Worm (Caenorhabditis elegans) whole organism, L4 larva: ENCODE results near the gene pyk-2.

Source experiments
- F10B5.3 ChIP-seq: sonication (generic microtip); optimal IDR thresholded peaks from 2 replicates; lab custom pipeline; 2016; ENCODE audit warnings: mild to moderate bottlenecking, missing genetic modification characterization, missing compliant biosample characterization
- F37D6.2 ChIP-seq: sonication (generic microtip); optimal IDR thresholded peaks from 2 replicates; lab custom pipeline; 2016; ENCODE audit warnings: mild to moderate bottlenecking, missing genetic modification characterization, missing compliant biosample characterization
- F44E2.7 ChIP-seq: fragments of 200-800 bp; sonication (Bioruptor generic); IDR thresholded peaks from 2 replicates; pipeline ENCODE4 v2.1.2; 2022; ENCODE audit warnings: missing genetic modification characterization, missing compliant biosample characterization
- T20F7.1 ChIP-seq: fragments of 200-800 bp; sonication (Bioruptor generic); optimal IDR thresholded peaks from 2 replicates; lab custom pipeline; 2018; ENCODE audit warnings: mild to moderate bottlenecking, missing genetic modification characterization, missing compliant biosample characterization
- T26A8.4 ChIP-seq: fragments of 200-800 bp; sonication (Bioruptor generic); IDR thresholded peaks from 2 replicates; pipeline ENCODE4 v1.3.6; 2022; ENCODE audit warnings: missing genetic modification characterization, missing compliant biosample characterization
- Y105C5A.15 ChIP-seq: fragments of 200-800 bp; sonication (Bioruptor generic); IDR thresholded peaks from 2 replicates; pipeline ENCODE4 v1.3.6; 2022; ENCODE audit warnings: missing genetic modification characterization, missing compliant biosample characterization
- aha-1 ChIP-seq: fragments of 150-350 bp; peaks from one replicate; lab custom pipeline; 2014; ENCODE audit warnings: missing biosample characterization, missing genetic modification characterization
- ama-1 ChIP-seq: fragments of 150-350 bp; optimal IDR thresholded peaks from 2 replicates; lab custom pipeline; 2014; ENCODE audit warnings: inconsistent platforms, mixed read lengths
- ceh-20 ChIP-seq: fragments of 200-800 bp; sonication (Bioruptor generic); IDR thresholded peaks from 2 replicates; pipeline ENCODE4 v1.3.6; 2022; ENCODE audit warnings: missing genetic modification reagents, missing genetic modification characterization, missing compliant biosample characterization
- ctbp-1 ChIP-seq: fragments of 200-800 bp; sonication (Bioruptor generic); IDR thresholded peaks from 2 replicates; pipeline ENCODE4 v1.3.6; 2022; ENCODE audit warnings: missing genetic modification reagents, missing genetic modification characterization, missing compliant biosample characterization
- daf-16 ChIP-seq, 3 experiments: sonication (generic microtip); optimal IDR thresholded peaks; 2 replicates each; lab custom pipeline; 2016 to 2017; ENCODE audit warnings: missing genetic modification characterization in 3 of 3, missing genetic modification reagents in 3 of 3, mild to moderate bottlenecking in 2 of 3, missing compliant biosample characterization in 2 of 3, missing biosample characterization in 1 of 3, moderate library complexity in 1 of 3
- daf-19 ChIP-seq: fragments of 200-800 bp; sonication (Bioruptor generic); conservative IDR thresholded peaks from 2 replicates; pipeline ENCODE4 v1.3.6; 2022; ENCODE audit warnings: missing genetic modification characterization, missing compliant biosample characterization
- dmd-6 ChIP-seq: fragments of 200-800 bp; sonication (Bioruptor generic); IDR thresholded peaks from 2 replicates; pipeline ENCODE4 v1.3.6; 2022; ENCODE audit warnings: missing genetic modification reagents, missing genetic modification characterization, missing compliant biosample characterization
- dpl-1 ChIP-seq: fragments of 150-350 bp; optimal IDR thresholded peaks from 2 replicates; lab custom pipeline; 2014; ENCODE audit warnings: missing biosample characterization, missing genetic modification reagents, missing genetic modification characterization
- dve-1 ChIP-seq: sonication (generic microtip); optimal IDR thresholded peaks from 2 replicates; lab custom pipeline; 2017; ENCODE audit warnings: antibody characterized with exemption, mild to moderate bottlenecking, missing genetic modification characterization, missing compliant biosample characterization; ENCODE audit not compliant: insufficient read depth
- egl-43 ChIP-seq: fragments of 200-800 bp; sonication (Bioruptor generic); IDR thresholded peaks from 2 replicates; pipeline ENCODE4 v1.3.6; 2022; ENCODE audit warnings: missing genetic modification reagents, missing genetic modification characterization, missing compliant biosample characterization
- fkh-10 ChIP-seq: fragments of 150-350 bp; optimal IDR thresholded peaks from 2 replicates; lab custom pipeline; 2014; ENCODE audit warnings: missing biosample characterization, missing genetic modification reagents, missing genetic modification characterization
- hif-1 ChIP-seq, 2 experiments: sonication (generic microtip); optimal IDR thresholded peaks; 2 replicates each; lab custom pipeline; 2016 to 2017; ENCODE audit warnings: missing compliant biosample characterization in 2 of 2, missing genetic modification characterization in 2 of 2, missing genetic modification reagents in 2 of 2, missing genotype in 2 of 2, mild to moderate bottlenecking in 1 of 2
- hlh-30 ChIP-seq: sonication (generic microtip); optimal IDR thresholded peaks from 2 replicates; lab custom pipeline; 2017; ENCODE audit warnings: antibody characterized with exemption, mild to moderate bottlenecking, missing genetic modification characterization, missing compliant biosample characterization; ENCODE audit not compliant: insufficient read depth
- lin-1 ChIP-seq: fragments of 200-800 bp; sonication (Bioruptor generic); IDR thresholded peaks from 2 replicates; pipeline ENCODE4 v1.3.6; 2022; ENCODE audit warnings: missing genetic modification reagents, missing genetic modification characterization, missing compliant biosample characterization
- lin-13 ChIP-seq: fragments of 150-350 bp; optimal IDR thresholded peaks from 2 replicates; lab custom pipeline; 2014; ENCODE audit warnings: missing biosample characterization, missing genetic modification reagents, missing genetic modification characterization
- lin-29 ChIP-seq: fragments of 200-800 bp; sonication (Bioruptor generic); IDR thresholded peaks from 2 replicates; pipeline ENCODE4 v1.3.6; 2022; ENCODE audit warnings: missing genetic modification reagents, missing genetic modification characterization, missing compliant biosample characterization
- lin-38 ChIP-seq: fragments of 200-800 bp; sonication (Bioruptor generic); IDR thresholded peaks from 2 replicates; pipeline ENCODE4 v1.3.6; 2022; ENCODE audit warnings: missing genetic modification reagents, missing genetic modification characterization, missing compliant biosample characterization
- lsy-2 ChIP-seq, 2 experiments: fragments of 150-350 bp in 1 of 2; sonication (generic microtip) in 1 of 2; optimal IDR thresholded peaks; 2 replicates each; lab custom pipeline; 2014 to 2017; ENCODE audit warnings: missing biosample characterization in 2 of 2, missing genetic modification characterization in 2 of 2
- madf-9 ChIP-seq: fragments of 200-800 bp; sonication (Bioruptor generic); conservative IDR thresholded peaks from 2 replicates; pipeline ENCODE4 v1.3.6; 2022; ENCODE audit warnings: missing genetic modification reagents, missing genetic modification characterization, missing compliant biosample characterization
- mdl-1 ChIP-seq, 2 experiments: fragments of 150-350 bp in 1 of 2; sonication (generic microtip) in 1 of 2; optimal IDR thresholded peaks; 2 replicates each; lab custom pipeline; 2014 to 2017; ENCODE audit warnings: missing biosample characterization in 2 of 2, missing genetic modification characterization in 2 of 2
- mdt-29 ChIP-seq: fragments of 200-800 bp; sonication (Bioruptor generic); IDR thresholded peaks from 2 replicates; pipeline ENCODE4 v1.3.6; 2022; ENCODE audit warnings: missing genetic modification reagents, missing genetic modification characterization, missing compliant biosample characterization
- mxl-3 ChIP-seq: fragments of 200-800 bp; sonication (Bioruptor generic); optimal IDR thresholded peaks from 2 replicates; lab custom pipeline; 2018; ENCODE audit warnings: mild to moderate bottlenecking, missing genetic modification characterization, missing compliant biosample characterization
- nhr-11 ChIP-seq: fragments of 150-350 bp; optimal IDR thresholded peaks from 2 replicates; lab custom pipeline; 2014; ENCODE audit warnings: missing biosample characterization, missing genetic modification characterization
- nhr-25 ChIP-seq: sonication (generic microtip); optimal IDR thresholded peaks from 2 replicates; lab custom pipeline; 2017; ENCODE audit warnings: missing genetic modification characterization, mild to moderate bottlenecking, missing compliant biosample characterization, antibody characterized with exemption, moderate library complexity, borderline replicate concordance; ENCODE audit not compliant: insufficient read depth
- nhr-28 ChIP-seq: fragments of 150-350 bp; optimal IDR thresholded peaks from 2 replicates; lab custom pipeline; 2014; ENCODE audit warnings: missing biosample characterization, missing genetic modification characterization
- nhr-42 ChIP-seq: fragments of 200-800 bp; sonication (Bioruptor generic); IDR thresholded peaks from 2 replicates; pipeline ENCODE4 v1.3.6; 2022; ENCODE audit warnings: missing genetic modification characterization, missing compliant biosample characterization
- nhr-77 ChIP-seq: fragments of 150-350 bp; optimal IDR thresholded peaks from 2 replicates; lab custom pipeline; 2014; ENCODE audit warnings: missing biosample characterization, missing genetic modification characterization
- pha-4 ChIP-seq, 2 experiments: fragments of 150-350 bp in 1 of 2; fragments of 200-800 bp in 1 of 2; sonication (Bioruptor generic) in 1 of 2; IDR thresholded peaks in 1 of 2; optimal IDR thresholded peaks in 1 of 2; 2 replicates each; pipeline versions ENCODE4 v1.3.6 to Lab custom; 2014 to 2022; ENCODE audit warnings: missing genetic modification characterization in 2 of 2, missing genetic modification reagents in 2 of 2, missing biosample characterization in 1 of 2, missing compliant biosample characterization in 1 of 2
- pqm-1 ChIP-seq: sonication (generic microtip); optimal IDR thresholded peaks from 2 replicates; lab custom pipeline; 2017; ENCODE audit warnings: missing biosample characterization, missing genetic modification characterization
- skn-1 ChIP-seq: fragments of 150-350 bp; optimal IDR thresholded peaks from 2 replicates; lab custom pipeline; 2014; ENCODE audit warnings: missing biosample characterization, missing genetic modification characterization
- snpc-1.2 ChIP-seq: fragments of 200-800 bp; sonication (Bioruptor generic); IDR thresholded peaks from 2 replicates; pipeline ENCODE4 v1.3.6; 2022; ENCODE audit warnings: missing genetic modification reagents, missing genetic modification characterization, missing compliant biosample characterization
- unc-130 ChIP-seq: sonication (generic microtip); optimal IDR thresholded peaks from 2 replicates; lab custom pipeline; 2016; ENCODE audit warnings: missing genetic modification reagents, missing genetic modification characterization, missing compliant biosample characterization
- unc-39 ChIP-seq: sonication (generic microtip); optimal IDR thresholded peaks from 2 replicates; lab custom pipeline; 2017; ENCODE audit warnings: missing biosample characterization, missing genetic modification characterization
- zag-1 ChIP-seq: fragments of 150-350 bp; optimal IDR thresholded peaks from 2 replicates; lab custom pipeline; 2014; ENCODE audit warnings: missing biosample characterization, missing genetic modification characterization
- zfp-3 ChIP-seq: fragments of 200-800 bp; sonication (Bioruptor generic); conservative IDR thresholded peaks from 2 replicates; pipeline ENCODE4 v1.3.6; 2022; ENCODE audit warnings: missing genetic modification reagents, missing genetic modification characterization, missing compliant biosample characterization
- zip-11 ChIP-seq: fragments of 200-800 bp; sonication (Bioruptor generic); IDR thresholded peaks from 2 replicates; pipeline ENCODE4 v1.3.6; 2022; ENCODE audit warnings: missing genetic modification characterization, missing compliant biosample characterization
- zip-2 ChIP-seq: fragments of 150-350 bp; optimal IDR thresholded peaks from 2 replicates; lab custom pipeline; 2014; ENCODE audit warnings: missing biosample characterization, missing genetic modification characterization
- ztf-11 ChIP-seq: fragments of 150-350 bp; optimal IDR thresholded peaks from 2 replicates; lab custom pipeline; 2014; ENCODE audit warnings: missing biosample characterization, missing genetic modification characterization

pyk-2 gene

ce11 chrIV:10918877-10919560, 9.3 kb downstream of the pyk-2 start (continued):
- TF ChIP-seq ama-1 (lab: Kevin White, UChicago) (peak; percentile 76), zip-2 (no peak), nhr-42 (GFP tag; lab: Robert Waterston, UW) (peak; percentile 42; the same call in 1 of the 2 replicates), F37D6.2 (tag; lab: Kevin White, UChicago) (peak; percentile 31), unc-39 (no peak), lin-38 (peak; percentile 87), lsy-2 (tag; optimal IDR thresholded peaks at IDR 0.05; lab: Kevin White, UChicago) (peak; percentile 50 to 75), mdl-1 (tag; optimal IDR thresholded peaks at IDR 0.05; lab: Kevin White, UChicago) (peak; percentile 25 to 90)

ce11 chrIV:10919770-10920169, 10.1 kb downstream of the pyk-2 start, which contains the start of gene rbr-2:
Gene rbr-2, plus strand, starts transcription at chrIV:10920070.
- TF ChIP-seq hlh-30 (tag; lab: Kevin White, UChicago) = peak; percentile 7
- no peak for TF ChIP-seq madf-9
- no peak for TF ChIP-seq skn-1 (tag; lab: Kevin White, UChicago)

DNA sequence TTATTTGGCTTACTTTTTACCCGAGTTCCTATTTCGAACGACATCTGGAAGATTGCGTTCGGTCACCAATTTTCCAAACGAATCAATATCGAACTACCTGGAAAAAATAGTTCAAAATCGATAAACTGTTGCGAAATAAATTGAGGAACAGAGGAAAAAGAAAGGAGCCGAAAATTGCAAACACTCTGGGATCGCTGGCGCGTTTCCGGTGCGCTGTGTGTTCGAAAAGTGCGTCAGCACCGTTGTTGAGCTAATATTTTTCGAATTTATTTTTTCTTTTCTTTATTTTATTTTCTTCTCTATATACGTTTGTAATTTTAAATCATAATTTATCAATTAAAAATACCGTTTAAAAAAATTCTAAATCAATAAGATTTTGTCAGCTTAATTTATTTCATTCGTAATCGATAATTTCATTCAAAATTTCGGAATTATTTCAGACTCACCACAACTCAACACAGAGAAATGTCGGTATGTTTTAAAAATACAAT, 23.4 kb downstream of the pyk-2 start, which contains the start of the genes dnc-1 and lsm-7:
dnc-1 (minus strand) TSS at position 142 of the 491 bp plus-strand sequence.
lsm-7 (plus strand) TSS at position 441 of the 491 bp plus-strand sequence.
- peak in 1 of 2 experiments; percentile 91 for TF ChIP-seq lsy-2 (tag; optimal IDR thresholded peaks at IDR 0.05; lab: Kevin White, UChicago)
- TF ChIP-seq hlh-30 (tag; lab: Kevin White, UChicago) = peak; percentile 75
- TF ChIP-seq dpl-1 (GFP tag; lab: Kevin White, UChicago) = peak; percentile 76
- TF ChIP-seq dmd-6 (GFP tag; lab: Robert Waterston, UW) = peak; percentile 71
- TF ChIP-seq nhr-77 (tag; lab: Kevin White, UChicago) = peak; percentile 70
- peak; percentile 6 for TF ChIP-seq unc-130 (GFP tag; lab: Kevin White, UChicago)
- no peak for TF ChIP-seq zip-11 (GFP tag; lab: Robert Waterston, UW)
- TF ChIP-seq T26A8.4 (GFP tag; lab: Robert Waterston, UW) = peak; percentile 39
- 0 out of 2 replicates have a peak, but pooled peaks have one; percentile 35 for TF ChIP-seq egl-43 (GFP tag; lab: Robert Waterston, UW)
- TF ChIP-seq snpc-1.2 (GFP tag; lab: Robert Waterston, UW) = peak; percentile 55; the same call in 1 of the 2 replicates
- no peak for TF ChIP-seq pqm-1 (tag; lab: Kevin White, UChicago)
- peak; percentile 8 for TF ChIP-seq mxl-3 (GFP tag; lab: Kevin White, UChicago)
- peak; percentile 25; the same call in 1 of the 2 replicates for TF ChIP-seq mdt-29 (GFP tag; lab: Robert Waterston, UW)
- TF ChIP-seq nhr-11 (tag; lab: Kevin White, UChicago) = peak; percentile 41
- TF ChIP-seq daf-19 = no peak
- peak; percentile 7; the same call in 1 of the 2 replicates for TF ChIP-seq lin-29
- no peak for TF ChIP-seq daf-16 (GFP tag; optimal IDR thresholded peaks at IDR 0.05; lab: Kevin White, UChicago)
- TF ChIP-seq daf-16 (tag; optimal IDR thresholded peaks at IDR 0.05; lab: Kevin White, UChicago) = peak; percentile 82
- TF ChIP-seq aha-1 (tag; lab: Kevin White, UChicago) = no peak
- peak; percentile 66 for TF ChIP-seq T20F7.1 (GFP tag; lab: Kevin White, UChicago)
- peak; percentile 63 for TF ChIP-seq fkh-10
- no peak; the same call in 1 of the 2 replicates for TF ChIP-seq pha-4 (GFP tag; IDR thresholded peaks at IDR 0.05; lab: Robert Waterston, UW)
- TF ChIP-seq pha-4 (tag; optimal IDR thresholded peaks at IDR 0.05; lab: Kevin White, UChicago) = peak; percentile 15
- peak; percentile 8 for TF ChIP-seq ama-1 (lab: Kevin White, UChicago)
- TF ChIP-seq lin-13 = peak; percentile 57
- TF ChIP-seq F10B5.3 = no peak
- TF ChIP-seq ctbp-1 (GFP tag; lab: Robert Waterston, UW) = peak; percentile 65; the same call in 1 of the 2 replicates
- TF ChIP-seq dve-1 (tag; lab: Kevin White, UChicago) = peak; percentile 79
- peak in 1 of 2 experiments; percentile 66 for TF ChIP-seq hif-1 (tag; optimal IDR thresholded peaks at IDR 0.05; lab: Kevin White, UChicago)
- peak; percentile 59 for TF ChIP-seq nhr-28
- peak; percentile 2 for TF ChIP-seq nhr-25 (tag; lab: Kevin White, UChicago)
- TF ChIP-seq lin-1 = peak; percentile 45; the same call in 1 of the 2 replicates
- no peak for TF ChIP-seq Y105C5A.15 (GFP tag; lab: Robert Waterston, UW)
- peak; percentile 65 for TF ChIP-seq ceh-20 (GFP tag; lab: Robert Waterston, UW)
- TF ChIP-seq ztf-11 = no peak
- no peak for TF ChIP-seq zag-1 (tag; lab: Kevin White, UChicago)
- TF ChIP-seq zfp-3 (GFP tag; lab: Robert Waterston, UW) = peak; percentile 81
- no peak for TF ChIP-seq F44E2.7 (GFP tag; lab: Robert Waterston, UW)
